Fruit fly (Drosophila melanogaster): ENCODE measurements around the gene spn-A.
A peak's percentile ranks its signal among the peaks of the same experiment; 100 is the strongest.

The spn-A gene

dm6 chr3R:30021009-30021408 lies 34.8 kb downstream of the spn-A start (continued):
- TF ChIP-seq Mad (GFP tag; optimal IDR thresholded peaks at IDR 0.05) (no peak), Hsf (GFP tag; optimal IDR thresholded peaks at IDR 0.05) (no peak), CG7786 (GFP tag; optimal IDR thresholded peaks at IDR 0.05) (no peak), Pdp1 (GFP tag; optimal IDR thresholded peaks at IDR 0.05) (no peak), CG30431 (GFP tag; optimal IDR thresholded peaks at IDR 0.05) (no peak), Antp (GFP tag; optimal IDR thresholded peaks at IDR 0.05) (no peak), dmrt99B (tag; optimal IDR thresholded peaks at IDR 0.05) (peak; percentile 43), cato (GFP tag; optimal IDR thresholded peaks at IDR 0.05; ENCODE audit: borderline replicate concordance) (no peak), Rfx (GFP tag; IDR thresholded peaks at IDR 0.05) (peak; percentile 47), CG13287 (GFP tag; IDR thresholded peaks at IDR 0.05; ENCODE audit: partially characterized antibody) (no peak), lab (GFP tag; optimal IDR thresholded peaks at IDR 0.05) (peak; percentile 13), bsh (GFP tag; optimal IDR thresholded peaks at IDR 0.05) (peak in 1 of 2 experiments; percentile 29), slou (GFP tag; optimal IDR thresholded peaks at IDR 0.05) (no peak), CG18262 (tag; optimal IDR thresholded peaks at IDR 0.05) (peak; percentile 32), CG11247 (GFP tag; IDR thresholded peaks at IDR 0.05) (no peak), Sry-β (GFP tag; optimal IDR thresholded peaks at IDR 0.05) (no peak), CG3407 (GFP tag; optimal IDR thresholded peaks at IDR 0.05) (no peak), otp (GFP tag; IDR thresholded peaks at IDR 0.05) (no peak), aop (GFP tag; IDR thresholded peaks at IDR 0.05) (no peak), CG42726 (GFP tag; IDR thresholded peaks at IDR 0.05; ENCODE audit: partially characterized antibody) (no peak), NC2α (GFP tag; optimal IDR thresholded peaks at IDR 0.05) (no peak), HLHmδ (GFP tag; optimal IDR thresholded peaks at IDR 0.05) (no peak), ato (GFP tag; IDR thresholded peaks at IDR 0.05; ENCODE audit: partially characterized antibody) (no peak), CG11504 (tag; optimal IDR thresholded peaks at IDR 0.05) (peak; percentile 53), cwo (GFP tag; optimal IDR thresholded peaks at IDR 0.05) (peak; percentile 8), ranshi (GFP tag; IDR thresholded peaks at IDR 0.05) (peak; percentile 9; the same call in 1 of the 2 replicates), CG11560 (tag; IDR thresholded peaks at IDR 0.05) (no peak), CG10979 (tag; optimal IDR thresholded peaks at IDR 0.05) (peak; percentile 10), disco-r (GFP tag; optimal IDR thresholded peaks at IDR 0.05) (no peak), CG2712 (tag; optimal IDR thresholded peaks at IDR 0.05) (peak; percentile 30), p53 (GFP tag; optimal IDR thresholded peaks at IDR 0.05) (no peak), Hr39 (optimal IDR thresholded peaks at IDR 0.05) (no peak), CG8478 (optimal IDR thresholded peaks at IDR 0.05) (no peak), dysf (GFP tag; IDR thresholded peaks at IDR 0.05) (peak; percentile 59; the same call in 1 of the 3 replicates), BtbVII (GFP tag; optimal IDR thresholded peaks at IDR 0.05) (no peak), CG17802 (tag; optimal IDR thresholded peaks at IDR 0.05) (no peak), inv (GFP tag; IDR thresholded peaks at IDR 0.05; ENCODE audit: partially characterized antibody) (no peak), odd (GFP tag; optimal IDR thresholded peaks at IDR 0.05) (no peak), CG32767 (GFP tag; IDR thresholded peaks at IDR 0.05) (no peak), CG14860 (GFP tag; IDR thresholded peaks at IDR 0.05; ENCODE audit: partially characterized antibody) (no peak), row (GFP tag; IDR thresholded peaks at IDR 0.05) (peak; percentile 58), CG4424 (GFP tag; optimal IDR thresholded peaks at IDR 0.05) (peak; percentile 29), cas (GFP tag; IDR thresholded peaks at IDR 0.05) (no peak), Bdp1 (GFP tag; optimal IDR thresholded peaks at IDR 0.05) (no peak), CG2889 (GFP tag; IDR thresholded peaks at IDR 0.05) (no peak), grau (tag; optimal IDR thresholded peaks at IDR 0.05) (peak; percentile 23), peb (GFP tag; IDR thresholded peaks at IDR 0.05) (no peak), CG14710 (tag; optimal IDR thresholded peaks at IDR 0.05) (peak; percentile 2), fd3F (GFP tag; optimal IDR thresholded peaks at IDR 0.05) (no peak), CG14441 (GFP tag; IDR thresholded peaks at IDR 0.05) (no peak), shn (GFP tag; optimal IDR thresholded peaks at IDR 0.05) (no peak), CTCF (GFP tag; optimal IDR thresholded peaks at IDR 0.05) (no peak), Camta (GFP tag; optimal IDR thresholded peaks at IDR 0.05) (no peak)
